Worm (Caenorhabditis elegans) whole organism, L2 larva: ENCODE data around the gene C03G5.14.
"Not testable (repeated sequence)": the region's sequence is repeated elsewhere in the genome, so short reads cannot be mapped to it uniquely, and the experiment has no call there.

ENCODE experiments used
- ZK546.5 ChIP-seq: sonication (generic microtip); optimal IDR thresholded peaks from 2 replicates; lab custom pipeline; 2017; ENCODE audit warnings: missing biosample characterization, missing genetic modification characterization
- aly-2 ChIP-seq: fragments of 150-350 bp; optimal IDR thresholded peaks from 2 replicates; lab custom pipeline; 2014; ENCODE audit warnings: missing biosample characterization, missing genetic modification characterization
- ama-1 ChIP-seq: fragments of 150-350 bp; optimal IDR thresholded peaks from 2 replicates; lab custom pipeline; 2018; ENCODE audit warnings: inconsistent platforms
- ceh-82 ChIP-seq: fragments of 150-350 bp; optimal IDR thresholded peaks from 2 replicates; lab custom pipeline; 2014; ENCODE audit warnings: missing biosample characterization, missing genetic modification characterization
- fos-1 ChIP-seq: fragments of 150-350 bp; optimal IDR thresholded peaks from 2 replicates; lab custom pipeline; 2014; ENCODE audit warnings: missing biosample characterization, missing genetic modification characterization
- lin-39 ChIP-seq: fragments of 150-350 bp; optimal IDR thresholded peaks from 2 replicates; lab custom pipeline; 2014; ENCODE audit warnings: missing biosample characterization, missing genetic modification reagents, missing genetic modification characterization
- mdl-1 ChIP-seq, 2 experiments: fragments of 150-350 bp in 1 of 2; sonication (generic microtip) in 1 of 2; optimal IDR thresholded peaks; 2 replicates each; lab custom pipeline; 2017; ENCODE audit warnings: missing biosample characterization in 2 of 2, missing genetic modification characterization in 2 of 2
- nhr-23 ChIP-seq: fragments of 150-350 bp; optimal IDR thresholded peaks from 2 replicates; lab custom pipeline; 2014; ENCODE audit warnings: missing biosample characterization, missing genetic modification reagents, missing genetic modification characterization
- unc-62 ChIP-seq: fragments of 150-350 bp; optimal IDR thresholded peaks from 2 replicates; lab custom pipeline; 2014; ENCODE audit warnings: missing biosample characterization, missing genetic modification reagents, missing genetic modification characterization
- zag-1 ChIP-seq: fragments of 150-350 bp; optimal IDR thresholded peaks from 2 replicates; lab custom pipeline; 2014; ENCODE audit warnings: missing biosample characterization, missing genetic modification characterization
- ztf-11 ChIP-seq: sonication (generic microtip); optimal IDR thresholded peaks from 2 replicates; lab custom pipeline; 2017; ENCODE audit warnings: missing biosample characterization, missing genetic modification characterization

ce11 chrX:8541562-8541961, 19.8 kb downstream of the C03G5.14 start, which contains the start of gene nspc-7:
- TF ChIP-seq nhr-23 (tag; lab: Kevin White, UChicago); ama-1 (lab: Kevin White, UChicago); unc-62; ZK546.5 (tag; lab: Kevin White, UChicago); ztf-11 (tag; lab: Kevin White, UChicago); aly-2; fos-1 (tag; lab: Kevin White, UChicago); lin-39 (tag; lab: Kevin White, UChicago); mdl-1 (tag; optimal IDR thresholded peaks at IDR 0.05; lab: Kevin White, UChicago); zag-1 (tag; lab: Kevin White, UChicago); ceh-82 (tag; lab: Kevin White, UChicago): not testable (repeated sequence)
